Fruit fly (Drosophila melanogaster) whole organism, embryonic: ENCODE results near the gene Acph-1.

Experiments
- Aef1 ChIP-seq: fragments of 200-800 bp; sonication (Bioruptor generic); IDR thresholded peaks from 3 replicates; pipeline ENCODE4 v1.3.6; 2022; ENCODE audit warnings: missing biosample characterization, missing genetic modification characterization
- CG13296 ChIP-seq: fragments of 200-800 bp; sonication (Bioruptor generic); optimal IDR thresholded peaks from 3 replicates; lab custom pipeline; 2018; ENCODE audit warnings: missing biosample characterization, mild to moderate bottlenecking, missing genetic modification characterization
- CG13424 ChIP-seq: fragments of 200-800 bp; sonication (Bioruptor generic); optimal IDR thresholded peaks from 2 replicates; lab custom pipeline; 2019; ENCODE audit warnings: missing biosample characterization, mild to moderate bottlenecking, missing genetic modification characterization, moderate library complexity
- CG15011 ChIP-seq: fragments of 200-800 bp; sonication (Bioruptor generic); optimal IDR thresholded peaks from 3 replicates; lab custom pipeline; 2018; ENCODE audit warnings: missing biosample characterization, mild to moderate bottlenecking, missing genetic modification characterization
- CG15514 ChIP-seq: fragments of 200-800 bp; sonication (Bioruptor generic); optimal IDR thresholded peaks from 3 replicates; lab custom pipeline; 2017; ENCODE audit warnings: missing biosample characterization, missing genetic modification characterization, mild to moderate bottlenecking, moderate library complexity, missing genetic modification reagents
- CG16863 ChIP-seq: fragments of 200-800 bp; sonication (Bioruptor generic); optimal IDR thresholded peaks from 3 replicates; lab custom pipeline; 2016; ENCODE audit warnings: missing biosample characterization, missing genetic modification characterization
- CG2120 ChIP-seq: fragments of 200-800 bp; sonication (Bioruptor generic); optimal IDR thresholded peaks from 3 replicates; lab custom pipeline; 2016; ENCODE audit warnings: missing biosample characterization, missing genetic modification characterization
- CG30403 ChIP-seq: fragments of 200-800 bp; sonication (Bioruptor generic); optimal IDR thresholded peaks from 3 replicates; lab custom pipeline; 2016; ENCODE audit warnings: missing biosample characterization, missing genetic modification characterization
- CG31388 ChIP-seq: fragments of 200-800 bp; sonication (Bioruptor generic); optimal IDR thresholded peaks from 2 replicates; lab custom pipeline; 2016; ENCODE audit warnings: missing biosample characterization, missing genetic modification characterization
- CG33557 ChIP-seq: fragments of 200-800 bp; sonication (Bioruptor generic); optimal IDR thresholded peaks from 2 replicates; lab custom pipeline; 2019; ENCODE audit warnings: missing biosample characterization, mild to moderate bottlenecking, missing genetic modification characterization, moderate library complexity
- CG8281 ChIP-seq: fragments of 200-800 bp; sonication (Bioruptor generic); optimal IDR thresholded peaks from 2 replicates; lab custom pipeline; 2018; ENCODE audit warnings: missing biosample characterization, mild to moderate bottlenecking, missing genetic modification characterization, moderate library complexity
- CG8388 ChIP-seq: fragments of 200-800 bp; sonication (Bioruptor generic); optimal IDR thresholded peaks from 2 replicates; lab custom pipeline; 2019; ENCODE audit warnings: missing biosample characterization, mild to moderate bottlenecking, missing genetic modification characterization, moderate library complexity
- CG9727 ChIP-seq: fragments of 200-800 bp; sonication (Bioruptor generic); optimal IDR thresholded peaks from 3 replicates; lab custom pipeline; 2017; ENCODE audit warnings: missing biosample characterization, mild to moderate bottlenecking, missing genetic modification characterization
- Dbx ChIP-seq: fragments of 200-800 bp; sonication (Bioruptor generic); IDR thresholded peaks from 3 replicates; pipeline ENCODE4 v1.3.6; 2022; ENCODE audit warnings: missing biosample characterization, missing genetic modification characterization
- Deaf1 ChIP-seq: fragments of 200-800 bp; optimal IDR thresholded peaks from 3 replicates; lab custom pipeline; 2019; ENCODE audit warnings: missing biosample characterization, mild to moderate bottlenecking, missing genetic modification characterization, moderate library complexity
- Drgx ChIP-seq: fragments of 200-800 bp; sonication (Bioruptor generic); IDR thresholded peaks from 2 replicates; pipeline ENCODE4 v1.3.6; 2022; ENCODE audit warnings: missing biosample characterization, missing genetic modification characterization
- E2f2 ChIP-seq: fragments of 200-800 bp; sonication (Bioruptor generic); IDR thresholded peaks from 2 replicates; pipeline ENCODE4 v1.3.6; 2022; ENCODE audit warnings: missing biosample characterization, missing genetic modification characterization
- HLH54F ChIP-seq: fragments of 200-800 bp; sonication (Bioruptor generic); optimal IDR thresholded peaks from 3 replicates; lab custom pipeline; 2016; ENCODE audit warnings: missing biosample characterization, missing genetic modification characterization
- HmgZ ChIP-seq: fragments of 200-800 bp; sonication (Bioruptor generic); optimal IDR thresholded peaks from 2 replicates; lab custom pipeline; 2018; ENCODE audit warnings: missing biosample characterization, mild to moderate bottlenecking, missing genetic modification characterization
- MBD-R2 ChIP-seq: fragments of 200-800 bp; sonication (Bioruptor generic); IDR thresholded peaks from 2 replicates; pipeline ENCODE4 v1.3.6; 2022; ENCODE audit warnings: missing biosample characterization, missing genetic modification characterization
- MESR4 ChIP-seq: fragments of 200-800 bp; sonication (Bioruptor generic); optimal IDR thresholded peaks from 2 replicates; lab custom pipeline; 2018; ENCODE audit warnings: missing biosample characterization, mild to moderate bottlenecking, missing genetic modification characterization, moderate library complexity
- Med ChIP-seq: fragments of 200-800 bp; sonication (Bioruptor generic); peaks from one replicate; lab custom pipeline; 2016; ENCODE audit warnings: missing biosample characterization, missing genetic modification characterization, mild to moderate bottlenecking, inconsistent platforms, moderate library complexity
- Meics ChIP-seq: fragments of 200-800 bp; sonication (Bioruptor generic); optimal IDR thresholded peaks from 2 replicates; lab custom pipeline; 2017; ENCODE audit warnings: missing biosample characterization, mild to moderate bottlenecking, missing genetic modification characterization
- Neu2 ChIP-seq: fragments of 200-800 bp; sonication (Bioruptor generic); optimal IDR thresholded peaks from 3 replicates; lab custom pipeline; 2016; ENCODE audit warnings: missing biosample characterization, missing genetic modification characterization, borderline replicate concordance
- Sry-β ChIP-seq: fragments of 200-800 bp; sonication (Bioruptor generic); optimal IDR thresholded peaks from 2 replicates; lab custom pipeline; 2018; ENCODE audit warnings: missing biosample characterization, mild to moderate bottlenecking, missing genetic modification characterization, moderate library complexity
- Stat92E ChIP-seq, 3 experiments: fragments of >200 bp in 2 of 3; fragments of 200-800 bp in 1 of 3; sonication (Bioruptor generic) in 1 of 3; optimal IDR thresholded peaks; 2 replicates each; lab custom pipeline; 2017 to 2019; ENCODE audit warnings: missing biosample characterization in 3 of 3, missing genetic modification characterization in 3 of 3, mild to moderate bottlenecking in 1 of 3, moderate library complexity in 1 of 3
- al ChIP-seq: fragments of 200-800 bp; sonication (Bioruptor generic); IDR thresholded peaks from 2 replicates; pipeline ENCODE4 v1.3.6; 2022; ENCODE audit warnings: missing biosample characterization, missing genetic modification characterization
- ap ChIP-seq: fragments of 200-800 bp; sonication (Bioruptor generic); IDR thresholded peaks from 2 replicates; pipeline ENCODE4 v1.3.6; 2022; ENCODE audit warnings: missing biosample characterization, missing genetic modification characterization
- ase ChIP-seq: fragments of 200-800 bp; sonication (Bioruptor generic); IDR thresholded peaks from 3 replicates; pipeline ENCODE4 v1.3.6; 2022; ENCODE audit warnings: missing biosample characterization, missing genetic modification characterization
- az2 ChIP-seq: fragments of 200-800 bp; sonication (Bioruptor generic); optimal IDR thresholded peaks from 3 replicates; lab custom pipeline; 2016; ENCODE audit warnings: missing biosample characterization, missing genetic modification characterization
- disco-r ChIP-seq: fragments of 200-800 bp; sonication (Bioruptor generic); optimal IDR thresholded peaks from 2 replicates; lab custom pipeline; 2016; ENCODE audit warnings: missing biosample characterization, missing genetic modification characterization
- esg ChIP-seq: fragments of 200-800 bp; sonication (Bioruptor generic); conservative IDR thresholded peaks from 2 replicates; pipeline ENCODE4 v1.3.6; 2022; ENCODE audit warnings: missing biosample characterization, missing genetic modification characterization
- grn ChIP-seq: fragments of 200-800 bp; sonication (Bioruptor generic); optimal IDR thresholded peaks from 3 replicates; lab custom pipeline; 2017; ENCODE audit warnings: missing biosample characterization, missing genetic modification characterization
- gsb ChIP-seq: fragments of 200-800 bp; sonication (Bioruptor generic); IDR thresholded peaks from 2 replicates; pipeline ENCODE4 v1.3.6; 2022; ENCODE audit warnings: missing biosample characterization, missing genetic modification characterization
- hbn ChIP-seq: fragments of 200-800 bp; sonication (Bioruptor generic); IDR thresholded peaks from 2 replicates; pipeline ENCODE4 v1.3.6; 2022; ENCODE audit warnings: missing biosample characterization, missing genetic modification characterization; ENCODE audit not compliant: partially characterized antibody
- hkb ChIP-seq, 2 experiments: fragments of 200-800 bp in 1 of 2; fragments of >200 bp in 1 of 2; sonication (Bioruptor generic) in 1 of 2; IDR thresholded peaks in 1 of 2; optimal IDR thresholded peaks in 1 of 2; 2 replicates each; pipeline versions ENCODE4 v1.3.6 to Lab custom; 2017 to 2022; ENCODE audit warnings: missing biosample characterization in 1 of 2, missing genetic modification characterization in 1 of 2
- ind ChIP-seq: fragments of 200-800 bp; sonication (Bioruptor generic); optimal IDR thresholded peaks from 3 replicates; lab custom pipeline; 2016; ENCODE audit warnings: missing biosample characterization, missing genetic modification characterization
- lbe ChIP-seq: fragments of 200-800 bp; sonication (Bioruptor generic); optimal IDR thresholded peaks from 2 replicates; lab custom pipeline; 2016; ENCODE audit warnings: missing biosample characterization, mild to moderate bottlenecking, missing genetic modification characterization
- luna ChIP-seq: fragments of 200-800 bp; sonication (Bioruptor generic); optimal IDR thresholded peaks from 2 replicates; lab custom pipeline; 2016; ENCODE audit warnings: missing biosample characterization, missing genetic modification characterization
- sc ChIP-seq, 3 experiments: fragments of >200 bp in 2 of 3; fragments of 200-800 bp in 1 of 3; sonication (Bioruptor generic) in 1 of 3; optimal IDR thresholded peaks; 2 replicates in 2 of 3; 3 replicates in 1 of 3; lab custom pipeline; 2017; ENCODE audit warnings: mild to moderate bottlenecking in 1 of 3, missing biosample characterization in 1 of 3, missing genetic modification characterization in 1 of 3, missing genetic modification reagents in 1 of 3
- sens ChIP-seq: fragments of 200-800 bp; sonication (Bioruptor generic); peaks from one replicate; lab custom pipeline; 2016; ENCODE audit warnings: missing biosample characterization, missing genetic modification characterization
- seq ChIP-seq: fragments of 200-800 bp; sonication (Bioruptor generic); IDR thresholded peaks from 2 replicates; pipeline ENCODE4 v1.3.6; 2022; ENCODE audit warnings: missing biosample characterization, missing genetic modification characterization
- sqz ChIP-seq: fragments of 200-800 bp; sonication (Bioruptor generic); optimal IDR thresholded peaks from 3 replicates; lab custom pipeline; 2018; ENCODE audit warnings: missing biosample characterization, mild to moderate bottlenecking, missing genetic modification characterization
- tio ChIP-seq: fragments of 200-800 bp; sonication (Bioruptor generic); optimal IDR thresholded peaks from 2 replicates; lab custom pipeline; 2017; ENCODE audit warnings: missing biosample characterization, missing genetic modification characterization, inconsistent platforms
- twi ChIP-seq: fragments of 200-800 bp; optimal IDR thresholded peaks from 2 replicates; lab custom pipeline; 2019; ENCODE audit warnings: missing biosample characterization, mild to moderate bottlenecking, missing genetic modification characterization, moderate library complexity
- tx ChIP-seq: fragments of 200-800 bp; sonication (Bioruptor generic); optimal IDR thresholded peaks from 2 replicates; lab custom pipeline; 2016; ENCODE audit warnings: missing biosample characterization, missing genetic modification characterization
- usp ChIP-seq: fragments of >200 bp; optimal IDR thresholded peaks from 2 replicates; lab custom pipeline; 2017; ENCODE audit warnings: missing biosample characterization, missing genetic modification characterization
- z ChIP-seq: fragments of 200-800 bp; sonication (Bioruptor generic); IDR thresholded peaks from 3 replicates; pipeline ENCODE4 v1.3.6; 2022; ENCODE audit warnings: missing biosample characterization, missing genetic modification characterization

Gene Acph-1

DNA sequence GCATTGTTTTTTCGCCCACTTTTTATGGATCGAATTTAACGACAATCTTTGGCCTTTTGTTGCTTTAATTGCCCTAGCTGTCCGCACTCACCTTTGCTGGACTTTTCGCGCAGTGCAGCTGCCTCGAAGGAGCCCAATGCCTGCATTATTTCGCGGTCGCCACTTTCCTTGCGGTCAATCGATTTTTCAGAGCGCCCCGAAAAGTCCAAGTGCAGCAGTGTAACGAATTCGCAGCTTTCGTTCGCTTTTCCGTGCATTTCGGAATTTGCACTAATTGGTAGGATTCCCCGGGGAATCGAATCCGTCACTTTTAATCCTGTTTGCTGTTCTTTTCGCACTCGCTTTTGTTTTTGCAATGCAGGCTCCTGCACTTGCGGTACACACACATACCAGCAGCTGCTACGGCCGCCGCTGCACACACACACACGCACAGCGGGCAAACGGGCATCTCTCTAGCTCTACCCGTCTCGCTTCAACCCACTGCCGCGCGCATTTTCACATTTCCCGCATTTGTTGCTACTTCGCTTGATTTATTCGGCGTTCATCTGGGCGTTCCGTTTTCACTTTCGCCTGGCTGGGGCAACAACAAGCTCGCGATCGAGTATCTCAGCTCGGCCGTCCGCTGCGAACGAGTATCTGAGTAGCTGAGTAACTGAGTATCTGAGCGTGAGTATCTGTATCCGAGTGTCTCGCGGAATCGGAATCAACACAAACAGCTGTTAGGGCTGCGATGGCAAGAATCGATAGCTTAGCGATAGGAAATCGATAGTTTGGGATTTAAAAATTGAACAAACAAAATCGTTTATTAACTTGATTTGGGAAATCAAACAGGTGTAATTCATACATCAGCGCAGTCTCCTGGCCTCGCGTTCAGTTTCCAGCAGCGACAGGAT is 28.6 kb upstream of the Acph-1 start, which contains the start of gene Mgat2 (continued):
- TF ChIP-seq CG13424 (tag; lab: Kevin White, UChicago) (peak; percentile 27), CG30403 (GFP tag; lab: Kevin White, UChicago) (no peak), MESR4 (GFP tag; lab: Kevin White, UChicago) (peak; percentile 81), CG8281 (tag; lab: Kevin White, UChicago) (no peak), ind (no peak), CG13296 (GFP tag; lab: Kevin White, UChicago) (peak; percentile 41), CG2120 (GFP tag; lab: Kevin White, UChicago) (no peak), HmgZ (tag; lab: Kevin White, UChicago) (peak; percentile 69), al (GFP tag; lab: Robert Waterston, UW) (no peak), grn (GFP tag; lab: Kevin White, UChicago) (peak; percentile 27), Neu2 (no peak), hkb (optimal IDR thresholded peaks at IDR 0.05; lab: Kevin White, UChicago) (no peak), hkb (GFP tag; IDR thresholded peaks at IDR 0.05; lab: Robert Waterston, UW) (peak; percentile 60; the same call in 1 of the 2 replicates), CG8388 (GFP tag; lab: Kevin White, UChicago) (peak; percentile 10), disco-r (GFP tag; lab: Kevin White, UChicago) (no peak), Stat92E (GFP tag; optimal IDR thresholded peaks at IDR 0.05; lab: Kevin White, UChicago) (peak in 1 of 3 experiments; percentile 88), tx (GFP tag; lab: Kevin White, UChicago) (no peak), Sry-β (peak; percentile 56), az2 (GFP tag; lab: Kevin White, UChicago) (no peak), MBD-R2 (GFP tag; lab: Robert Waterston, UW) (peak; percentile 15; the same call in 1 of the 2 replicates), E2f2 (GFP tag; lab: Robert Waterston, UW) (peak; percentile 85), usp (GFP tag; lab: Kevin White, UChicago) (no peak), CG9727 (GFP tag; lab: Kevin White, UChicago) (peak; percentile 38), ase (GFP tag; lab: Robert Waterston, UW) (no peak), Deaf1 (tag; lab: Kevin White, UChicago) (peak; percentile 81), seq (GFP tag; lab: Robert Waterston, UW) (no peak), sqz (GFP tag; lab: Kevin White, UChicago) (no peak), sc (optimal IDR thresholded peaks at IDR 0.05; lab: Kevin White, UChicago) (no peak), sc (GFP tag; optimal IDR thresholded peaks at IDR 0.05; lab: Kevin White, UChicago) (no peak), CG15011 (GFP tag; lab: Kevin White, UChicago) (no peak), twi (tag; lab: Kevin White, UChicago) (peak; percentile 57), CG16863 (GFP tag; lab: Kevin White, UChicago) (peak; percentile 97), Med (GFP tag; lab: Kevin White, UChicago) (peak; percentile 89), Meics (GFP tag; lab: Kevin White, UChicago) (no peak), esg (GFP tag; lab: Robert Waterston, UW) (no peak), CG15514 (no peak), sens (peak; percentile 65), hbn (GFP tag; lab: Robert Waterston, UW) (peak; percentile 89), Aef1 (GFP tag; lab: Robert Waterston, UW) (no peak; the same call in 2 of the 3 replicates), Drgx (GFP tag; lab: Robert Waterston, UW) (peak; percentile 46), luna (GFP tag; lab: Kevin White, UChicago) (no peak), lbe (peak; percentile 34), Dbx (GFP tag; lab: Robert Waterston, UW) (0 out of 3 replicates have a peak, but pooled peaks have one; percentile 16), CG31388 (GFP tag; lab: Kevin White, UChicago) (no peak), CG33557 (GFP tag; lab: Kevin White, UChicago) (peak; percentile 85), ap (GFP tag; lab: Robert Waterston, UW) (no peak), HLH54F (GFP tag; lab: Kevin White, UChicago) (no peak), z (GFP tag; lab: Robert Waterston, UW) (peak; percentile 93), gsb (no peak), tio (GFP tag; lab: Kevin White, UChicago) (no peak)
